Worm (Caenorhabditis elegans) whole organism, young adult: Measurements from ENCODE around the gene lec-8.

ENCODE experiments used
- B0019.2 ChIP-seq: fragments of 200-800 bp; sonication (Bioruptor generic); conservative IDR thresholded peaks from 2 replicates; pipeline ENCODE4 v1.3.6; 2022; ENCODE audit warnings: missing genetic modification reagents, missing genetic modification characterization, missing compliant biosample characterization
- B0261.1 ChIP-seq: sonication (generic microtip); optimal IDR thresholded peaks from 2 replicates; lab custom pipeline; 2016; ENCODE audit warnings: mild to moderate bottlenecking, missing genetic modification characterization, moderate library complexity, missing compliant biosample characterization
- B0336.3 ChIP-seq: fragments of 200-800 bp; sonication (Bioruptor generic); IDR thresholded peaks from 2 replicates; pipeline ENCODE4 v1.3.6; 2022; ENCODE audit warnings: missing genetic modification characterization, missing compliant biosample characterization
- F10E7.11 ChIP-seq: sonication (generic microtip); optimal IDR thresholded peaks from 2 replicates; lab custom pipeline; 2017; ENCODE audit warnings: mild to moderate bottlenecking, missing genetic modification characterization, moderate library complexity, missing compliant biosample characterization
- F22D6.2 ChIP-seq: sonication (generic microtip); optimal IDR thresholded peaks from 2 replicates; lab custom pipeline; 2016; ENCODE audit warnings: mild to moderate bottlenecking, missing genetic modification characterization, missing compliant biosample characterization
- F23B12.7 ChIP-seq: sonication (generic microtip); optimal IDR thresholded peaks from 2 replicates; lab custom pipeline; 2017; ENCODE audit warnings: missing genetic modification characterization, mild to moderate bottlenecking, missing compliant biosample characterization, antibody characterized with exemption, moderate library complexity; ENCODE audit not compliant: insufficient read depth
- F39B2.1 ChIP-seq: fragments of 200-800 bp; sonication (Bioruptor generic); IDR thresholded peaks from 2 replicates; pipeline ENCODE4 v1.3.6; 2022; ENCODE audit warnings: missing genetic modification reagents, missing genetic modification characterization, missing compliant biosample characterization
- F49E8.2 ChIP-seq: sonication (generic microtip); optimal IDR thresholded peaks from 3 replicates; lab custom pipeline; 2017; ENCODE audit warnings: missing genetic modification characterization, mild to moderate bottlenecking, missing compliant biosample characterization, antibody characterized with exemption, moderate library complexity; ENCODE audit not compliant: insufficient read depth
- F55B11.4 ChIP-seq: sonication (generic microtip); optimal IDR thresholded peaks from 2 replicates; lab custom pipeline; 2016; ENCODE audit warnings: missing compliant biosample characterization, missing genetic modification characterization, borderline replicate concordance; ENCODE audit not compliant: insufficient read depth
- F57A8.1 ChIP-seq: fragments of 200-800 bp; sonication (Bioruptor generic); optimal IDR thresholded peaks from 2 replicates; lab custom pipeline; 2018; ENCODE audit warnings: mild to moderate bottlenecking, missing genetic modification characterization, moderate library complexity, missing compliant biosample characterization
- Y53G8AR.9 ChIP-seq: fragments of 200-800 bp; sonication (Bioruptor generic); conservative IDR thresholded peaks from 2 replicates; pipeline ENCODE4 v1.3.6; 2022; ENCODE audit warnings: missing genetic modification reagents, missing genetic modification characterization, missing compliant biosample characterization
- Y79H2A.3 ChIP-seq: fragments of 200-800 bp; sonication (Bioruptor generic); conservative IDR thresholded peaks from 2 replicates; pipeline ENCODE4 v1.3.6; 2022; ENCODE audit warnings: missing genetic modification reagents, missing genetic modification characterization, missing compliant biosample characterization
- Y95B8A.8 ChIP-seq: fragments of 200-800 bp; sonication (Bioruptor generic); IDR thresholded peaks from 2 replicates; pipeline ENCODE4 v1.3.6; 2022; ENCODE audit warnings: missing genetic modification reagents, missing genetic modification characterization, missing compliant biosample characterization
- aptf-3 ChIP-seq: fragments of 200-800 bp; sonication (Bioruptor generic); IDR thresholded peaks from 2 replicates; pipeline ENCODE4 v1.3.6; 2022; ENCODE audit warnings: missing genetic modification characterization, missing compliant biosample characterization
- attf-3 ChIP-seq: fragments of 200-800 bp; sonication (Bioruptor generic); conservative IDR thresholded peaks from 2 replicates; pipeline ENCODE4 v1.3.6; 2022; ENCODE audit warnings: missing genetic modification reagents, missing genetic modification characterization, missing compliant biosample characterization
- ccch-3 ChIP-seq: fragments of 200-800 bp; sonication (Bioruptor generic); optimal IDR thresholded peaks from 2 replicates; lab custom pipeline; 2018; ENCODE audit warnings: mild to moderate bottlenecking, missing genetic modification characterization, missing compliant biosample characterization
- cebp-1 ChIP-seq, 2 experiments: fragments of 200-800 bp in 1 of 2; sonication (Bioruptor generic) in 1 of 2; sonication (generic microtip) in 1 of 2; IDR thresholded peaks in 1 of 2; optimal IDR thresholded peaks in 1 of 2; 2 replicates each; pipeline versions ENCODE4 v1.3.6 to Lab custom; 2017 to 2022; ENCODE audit warnings: missing compliant biosample characterization in 2 of 2, missing genetic modification characterization in 2 of 2, mild to moderate bottlenecking in 1 of 2, missing genetic modification reagents in 1 of 2, moderate library complexity in 1 of 2
- ceh-79 ChIP-seq: sonication (generic microtip); optimal IDR thresholded peaks from 2 replicates; lab custom pipeline; 2017; ENCODE audit warnings: mild to moderate bottlenecking, missing genetic modification characterization, missing compliant biosample characterization
- chd-7 ChIP-seq: sonication (generic microtip); optimal IDR thresholded peaks from 2 replicates; lab custom pipeline; 2016; ENCODE audit warnings: mild to moderate bottlenecking, missing genetic modification characterization, moderate library complexity, missing compliant biosample characterization
- egrh-3 ChIP-seq: fragments of 200-800 bp; sonication (Bioruptor generic); IDR thresholded peaks from 2 replicates; pipeline ENCODE4 v1.3.6; 2022; ENCODE audit warnings: missing genetic modification reagents, missing genetic modification characterization, missing compliant biosample characterization
- hsf-1 ChIP-seq: fragments of 200-800 bp; sonication (Bioruptor generic); IDR thresholded peaks from 2 replicates; pipeline ENCODE4 v1.3.6; 2022; ENCODE audit warnings: missing genetic modification reagents, missing genetic modification characterization, missing compliant biosample characterization
- lin-40 ChIP-seq: sonication (generic microtip); optimal IDR thresholded peaks from 2 replicates; lab custom pipeline; 2016; ENCODE audit warnings: missing genetic modification characterization, mild to moderate bottlenecking, missing compliant biosample characterization, missing genotype, missing genetic modification reagents
- lsy-27 ChIP-seq: sonication (generic microtip); optimal IDR thresholded peaks from 2 replicates; lab custom pipeline; 2017; ENCODE audit warnings: missing genetic modification characterization, mild to moderate bottlenecking, missing compliant biosample characterization, antibody characterized with exemption, missing genotype, borderline replicate concordance; ENCODE audit not compliant: insufficient read depth
- madf-10 ChIP-seq: sonication (generic microtip); optimal IDR thresholded peaks from 2 replicates; lab custom pipeline; 2016; ENCODE audit warnings: mild to moderate bottlenecking, missing genetic modification characterization, missing compliant biosample characterization
- nhr-179 ChIP-seq: sonication (generic microtip); optimal IDR thresholded peaks from 2 replicates; lab custom pipeline; 2016; ENCODE audit warnings: mild to moderate bottlenecking, missing genetic modification characterization, missing compliant biosample characterization
- nhr-90 ChIP-seq: sonication (generic microtip); optimal IDR thresholded peaks from 2 replicates; lab custom pipeline; 2016; ENCODE audit warnings: missing genotype, mild to moderate bottlenecking, missing genetic modification characterization, missing compliant biosample characterization
- repo-1 ChIP-seq: sonication (generic microtip); optimal IDR thresholded peaks from 2 replicates; lab custom pipeline; 2017; ENCODE audit warnings: mild to moderate bottlenecking, missing genetic modification characterization, missing compliant biosample characterization
- sdz-38 ChIP-seq: sonication (generic microtip); optimal IDR thresholded peaks from 2 replicates; lab custom pipeline; 2016; ENCODE audit warnings: missing genotype, missing genetic modification characterization, missing compliant biosample characterization
- snpc-1.1 ChIP-seq: sonication (generic microtip); optimal IDR thresholded peaks from 2 replicates; lab custom pipeline; 2017; ENCODE audit warnings: missing genetic modification characterization, mild to moderate bottlenecking, missing compliant biosample characterization, antibody characterized with exemption, moderate library complexity, missing genotype, missing genetic modification reagents; ENCODE audit not compliant: insufficient read depth
- tbx-9 ChIP-seq: sonication (generic microtip); optimal IDR thresholded peaks from 2 replicates; lab custom pipeline; 2016; ENCODE audit warnings: borderline replicate concordance, missing genetic modification characterization, inconsistent platforms, missing compliant biosample characterization
- tlf-1 ChIP-seq: fragments of 200-800 bp; sonication (Bioruptor generic); optimal IDR thresholded peaks from 2 replicates; lab custom pipeline; 2018; ENCODE audit warnings: mild to moderate bottlenecking, missing genetic modification characterization, missing compliant biosample characterization
- unc-62 ChIP-seq: fragments of 150-350 bp; optimal IDR thresholded peaks from 2 replicates; lab custom pipeline; 2014; ENCODE audit warnings: missing biosample characterization, missing genetic modification reagents, missing genetic modification characterization
- zfh-2 ChIP-seq: fragments of 200-800 bp; sonication (Bioruptor generic); conservative IDR thresholded peaks from 2 replicates; pipeline ENCODE4 v1.3.6; 2022; ENCODE audit warnings: missing genetic modification reagents, missing genetic modification characterization, missing compliant biosample characterization
- zim-3 ChIP-seq: sonication (generic microtip); optimal IDR thresholded peaks from 2 replicates; lab custom pipeline; 2017; ENCODE audit warnings: mild to moderate bottlenecking, missing genetic modification characterization, moderate library complexity, missing compliant biosample characterization
- ztf-18 ChIP-seq: sonication (generic microtip); optimal IDR thresholded peaks from 2 replicates; lab custom pipeline; 2016; ENCODE audit warnings: missing genotype, mild to moderate bottlenecking, missing genetic modification characterization, missing compliant biosample characterization
- ztf-28 ChIP-seq: fragments of 200-800 bp; sonication (Bioruptor generic); IDR thresholded peaks from 2 replicates; pipeline ENCODE4 v1.3.6; 2022; ENCODE audit warnings: missing genetic modification reagents, missing genetic modification characterization, missing compliant biosample characterization
- ztf-3 ChIP-seq: fragments of 200-800 bp; sonication (Bioruptor generic); optimal IDR thresholded peaks from 2 replicates; lab custom pipeline; 2018; ENCODE audit warnings: mild to moderate bottlenecking, missing genetic modification characterization, missing compliant biosample characterization

lec-8 gene

DNA sequence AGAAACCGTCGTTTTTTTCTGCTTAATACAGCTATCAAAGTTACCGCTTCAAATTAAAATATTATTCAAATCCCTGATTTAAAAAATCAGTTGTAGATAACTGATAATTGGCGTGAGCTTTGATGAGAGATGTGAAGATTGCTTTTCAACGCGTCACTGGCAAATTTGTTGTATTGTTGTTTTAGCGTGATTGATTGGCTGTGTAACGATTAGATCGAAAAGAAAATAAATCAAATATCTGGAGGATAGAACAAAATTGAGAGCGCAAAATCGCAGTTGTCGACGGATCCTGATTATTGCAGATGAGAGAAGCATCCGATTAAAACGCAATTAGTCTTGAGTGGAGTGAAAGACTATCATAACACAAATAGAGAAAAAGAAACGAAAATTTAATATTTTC is 9.5 kb upstream of the lec-8 start:
- no peak for TF ChIP-seq ccch-3 (GFP tag; lab: Kevin White, UChicago)
- TF ChIP-seq unc-62 (GFP tag; lab: Kevin White, UChicago): no peak
- TF ChIP-seq F55B11.4 (tag; lab: Kevin White, UChicago): no peak
- no peak for TF ChIP-seq F23B12.7 (tag; lab: Kevin White, UChicago)
- no peak for TF ChIP-seq snpc-1.1

- TF ChIP-seq ztf-3 (GFP tag; lab: Kevin White, UChicago) (no peak), tlf-1 (GFP tag; lab: Kevin White, UChicago) (no peak), lin-40 (tag; lab: Kevin White, UChicago) (no peak), Y53G8AR.9 (no peak), egrh-3 (no peak), F57A8.1 (GFP tag; lab: Kevin White, UChicago) (no peak), F39B2.1 (GFP tag; lab: Robert Waterston, UW) (no peak), attf-3 (no peak), repo-1 (tag; lab: Kevin White, UChicago) (no peak), B0019.2 (no peak), ztf-18 (no peak), nhr-179 (no peak), chd-7 (tag; lab: Kevin White, UChicago) (no peak), tbx-9 (tag; lab: Kevin White, UChicago) (no peak), B0261.1 (tag; lab: Kevin White, UChicago) (no peak), ceh-79 (tag; lab: Kevin White, UChicago) (no peak)
Measured at ce11 chrX:9842102-9842501, 8.3 kb upstream of the lec-8 start.

DNA sequence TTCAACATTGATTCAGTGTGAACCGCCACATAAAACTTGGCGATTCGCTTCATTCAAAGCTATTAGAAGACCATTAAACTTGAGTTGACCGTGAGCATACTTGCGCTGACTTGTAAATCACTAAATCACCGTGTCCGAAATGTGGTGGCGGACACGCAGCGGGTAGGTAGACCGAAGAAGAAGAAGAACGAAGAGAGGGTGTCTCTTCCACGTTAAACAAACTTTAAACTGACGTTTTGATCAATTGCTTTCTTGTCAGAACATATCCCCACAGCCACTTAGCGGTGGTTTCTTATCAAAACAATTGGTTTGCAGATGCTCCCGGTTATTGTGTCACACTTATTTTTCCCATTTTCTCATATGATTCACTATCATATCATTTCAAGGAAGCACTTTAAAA is 6.8 kb upstream of the lec-8 start:
- TF ChIP-seq tlf-1 (GFP tag; lab: Kevin White, UChicago) (no peak), F22D6.2 (tag; lab: Kevin White, UChicago) (no peak), F49E8.2 (tag; lab: Kevin White, UChicago) (no peak), hsf-1 (GFP tag; lab: Robert Waterston, UW) (no peak), sdz-38 (no peak), aptf-3 (GFP tag; lab: Robert Waterston, UW) (no peak), nhr-90 (tag; lab: Kevin White, UChicago) (no peak), B0261.1 (tag; lab: Kevin White, UChicago) (no peak), Y79H2A.3 (GFP tag; lab: Robert Waterston, UW) (no peak), zfh-2 (no peak), ztf-28 (no peak), F10E7.11 (tag; lab: Kevin White, UChicago) (no peak), zim-3 (tag; lab: Kevin White, UChicago) (no peak)

ce11 chrX:9845916-9846315 is 4.5 kb upstream of the lec-8 start:
- no peak for TF ChIP-seq lsy-27 (tag; lab: Kevin White, UChicago)
- no peak for TF ChIP-seq Y79H2A.3 (GFP tag; lab: Robert Waterston, UW)
- no peak for TF ChIP-seq Y95B8A.8 (GFP tag; lab: Robert Waterston, UW)
- no peak for TF ChIP-seq cebp-1 (GFP tag; IDR thresholded peaks at IDR 0.05; lab: Robert Waterston, UW)
- no peak for TF ChIP-seq cebp-1 (tag; optimal IDR thresholded peaks at IDR 0.05; lab: Kevin White, UChicago)
- no peak for TF ChIP-seq ztf-3 (GFP tag; lab: Kevin White, UChicago)
- TF ChIP-seq B0336.3 (GFP tag; lab: Robert Waterston, UW): no peak
- TF ChIP-seq madf-10: no peak
- TF ChIP-seq F22D6.2 (tag; lab: Kevin White, UChicago): no peak
